Fruit fly (Drosophila melanogaster) Kc167 (cell line): ENCODE measurements around the gene Sfp24Bd.

Source experiments
- Myc ChIP-seq: fragments of >200 bp; optimal IDR thresholded peaks from 2 replicates; lab custom pipeline; 2017; ENCODE audit warnings: missing external identifiers
- Sin3A ChIP-seq: fragments of >200 bp; optimal IDR thresholded peaks from 2 replicates; lab custom pipeline; 2018; ENCODE audit warnings: missing external identifiers
- h ChIP-seq: fragments of >200 bp; optimal IDR thresholded peaks from 3 replicates; lab custom pipeline; 2018; ENCODE audit warnings: missing external identifiers
- psq ChIP-seq: fragments of >200 bp; optimal IDR thresholded peaks from 2 replicates; lab custom pipeline; 2017; ENCODE audit warnings: missing external identifiers
- ttk ChIP-seq: sonication (Bioruptor generic); optimal IDR thresholded peaks from 2 replicates; lab custom pipeline; 2017; ENCODE audit warnings: missing external identifiers

- no peak for TF ChIP-seq Myc
- TF ChIP-seq Sin3A (lab: Kevin White, UChicago): no peak
- TF ChIP-seq ttk (lab: Kevin White, UChicago): no peak
- no peak for TF ChIP-seq psq (lab: Kevin White, UChicago)
- no peak for TF ChIP-seq h
Measured at dm6 chr2L:3628819-3629218, 40.1 kb downstream of the Sfp24Bd start.
